Worm (Caenorhabditis elegans) whole organism, L4/young adult: Measurements from ENCODE around the gene tpk-1.

Source experiments
- W03F9.2 ChIP-seq: fragments of 150-350 bp; optimal IDR thresholded peaks from 2 replicates; lab custom pipeline; 2014; ENCODE audit warnings: missing biosample characterization, missing genetic modification characterization
- dao-5 ChIP-seq: sonication (generic microtip); optimal IDR thresholded peaks from 2 replicates; lab custom pipeline; 2016; ENCODE audit warnings: missing genotype, missing genetic modification characterization, moderate library complexity, missing compliant biosample characterization
- him-1 ChIP-seq: sonication (generic microtip); optimal IDR thresholded peaks from 2 replicates; lab custom pipeline; 2016; ENCODE audit warnings: missing genotype, missing genetic modification reagents, missing genetic modification characterization, missing compliant biosample characterization

ce11 chrIII:8955536-8955935 lies 43.6 kb downstream of the tpk-1 start:
- TF ChIP-seq W03F9.2 (tag; lab: Kevin White, UChicago) = no peak
- no peak for TF ChIP-seq him-1 (tag; lab: Kevin White, UChicago)
- TF ChIP-seq dao-5 = no peak
